Fruit fly (Drosophila melanogaster): Measurements from ENCODE around the gene lab.

The lab gene

DNA sequence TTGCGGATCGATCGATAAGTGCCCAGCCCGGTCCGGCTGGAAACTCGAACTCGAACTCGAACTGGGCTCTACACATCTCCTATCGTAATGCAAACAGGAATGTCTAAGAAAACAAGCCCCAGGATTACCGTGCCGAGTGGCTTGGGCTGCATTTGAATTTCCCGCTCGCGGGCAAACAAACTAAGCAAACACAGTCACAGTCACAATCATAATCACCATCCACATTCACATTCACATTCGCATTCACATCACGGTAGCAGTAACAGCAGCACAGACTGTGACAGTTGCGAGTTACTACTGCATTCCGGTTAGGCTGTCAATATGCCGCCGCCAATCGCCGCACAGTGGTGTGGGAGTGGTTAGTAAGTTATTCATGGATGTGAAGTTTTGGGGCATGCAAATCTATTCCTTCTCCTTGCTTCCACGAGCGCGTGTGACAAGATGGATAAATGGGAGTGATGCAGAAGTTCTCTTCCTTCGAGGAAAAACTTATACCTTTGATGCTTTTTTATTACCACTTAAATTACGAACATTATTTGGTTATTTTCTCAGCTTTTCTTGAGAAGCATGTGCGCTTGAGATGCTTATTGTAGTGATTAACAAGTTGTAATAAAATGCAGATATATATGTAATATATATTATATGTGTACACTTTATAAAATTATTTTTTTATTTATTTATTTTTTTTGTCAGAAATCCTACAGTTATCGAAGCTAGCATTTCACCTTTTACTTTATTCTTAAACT lies 13.8 kb downstream of the lab start (continued):
- TF ChIP-seq CG11762 (GFP tag; optimal IDR thresholded peaks at IDR 0.05; ENCODE audit: insufficient read depth) (no peak), CG3919 (GFP tag; optimal IDR thresholded peaks at IDR 0.05) (peak; percentile 26), Blimp-1 (GFP tag; optimal IDR thresholded peaks at IDR 0.05) (no peak), CG31627 (GFP tag; optimal IDR thresholded peaks at IDR 0.05) (no peak), Sox102F (GFP tag; optimal IDR thresholded peaks at IDR 0.05) (no peak), Ets21C (GFP tag; optimal IDR thresholded peaks at IDR 0.05) (no peak), fd59A (GFP tag; optimal IDR thresholded peaks at IDR 0.05) (no peak), CG8319 (GFP tag; optimal IDR thresholded peaks at IDR 0.05) (no peak), lz (GFP tag; optimal IDR thresholded peaks at IDR 0.05) (no peak), Hr39 (GFP tag; optimal IDR thresholded peaks at IDR 0.05) (no peak), CG6163 (GFP tag; IDR thresholded peaks at IDR 0.05) (0 out of 3 replicates have a peak, but pooled peaks have one; percentile 10), CG6792 (GFP tag; optimal IDR thresholded peaks at IDR 0.05) (no peak), CG4318 (GFP tag; optimal IDR thresholded peaks at IDR 0.05) (peak; percentile 75), Eip75B (GFP tag; optimal IDR thresholded peaks at IDR 0.05) (no peak), Hr38 (GFP tag; optimal IDR thresholded peaks at IDR 0.05) (no peak), CG10669 (GFP tag; optimal IDR thresholded peaks at IDR 0.05) (no peak)

DNA sequence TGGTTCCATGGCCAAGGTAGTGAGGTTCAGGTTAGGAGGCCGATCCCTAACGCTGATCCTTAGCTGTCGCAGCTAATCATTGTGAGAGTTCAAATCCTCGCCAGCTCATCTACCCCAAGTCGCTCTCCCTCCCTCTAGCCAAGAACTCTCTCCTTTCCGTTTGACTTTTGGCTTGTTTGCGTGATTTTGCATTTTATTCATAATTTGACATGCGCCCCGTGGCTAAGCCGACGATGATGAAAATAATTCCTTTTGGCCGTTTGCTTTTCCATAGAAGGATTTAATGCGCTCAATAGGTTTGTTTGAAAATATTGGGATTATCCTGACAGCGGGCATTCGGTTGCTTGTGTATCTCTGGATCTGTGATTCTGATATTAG lies 15.1 kb downstream of the lab start:
- TF ChIP-seq CG6854 (GFP tag; optimal IDR thresholded peaks at IDR 0.05) (no peak), CG6808 (GFP tag; optimal IDR thresholded peaks at IDR 0.05) (no peak), ss (GFP tag; optimal IDR thresholded peaks at IDR 0.05) (no peak), net (GFP tag; optimal IDR thresholded peaks at IDR 0.05) (no peak), salr (GFP tag; optimal IDR thresholded peaks at IDR 0.05) (no peak), CG8319 (GFP tag; optimal IDR thresholded peaks at IDR 0.05) (no peak), CG10669 (GFP tag; optimal IDR thresholded peaks at IDR 0.05) (no peak), Eip78C (GFP tag) (no peak), Hr39 (GFP tag; optimal IDR thresholded peaks at IDR 0.05) (no peak), CG1621 (tag; optimal IDR thresholded peaks at IDR 0.05) (no peak), fd85E (GFP tag; optimal IDR thresholded peaks at IDR 0.05) (no peak), Blimp-1 (GFP tag; optimal IDR thresholded peaks at IDR 0.05) (no peak), CG3032 (tag; optimal IDR thresholded peaks at IDR 0.05) (no peak), vri (GFP tag; optimal IDR thresholded peaks at IDR 0.05) (no peak), CG10631 (GFP tag; optimal IDR thresholded peaks at IDR 0.05) (no peak), Gug (GFP tag; IDR thresholded peaks at IDR 0.05) (no peak), CG9139 (GFP tag; optimal IDR thresholded peaks at IDR 0.05) (no peak), Lpt (GFP tag; optimal IDR thresholded peaks at IDR 0.05) (no peak)

DNA sequence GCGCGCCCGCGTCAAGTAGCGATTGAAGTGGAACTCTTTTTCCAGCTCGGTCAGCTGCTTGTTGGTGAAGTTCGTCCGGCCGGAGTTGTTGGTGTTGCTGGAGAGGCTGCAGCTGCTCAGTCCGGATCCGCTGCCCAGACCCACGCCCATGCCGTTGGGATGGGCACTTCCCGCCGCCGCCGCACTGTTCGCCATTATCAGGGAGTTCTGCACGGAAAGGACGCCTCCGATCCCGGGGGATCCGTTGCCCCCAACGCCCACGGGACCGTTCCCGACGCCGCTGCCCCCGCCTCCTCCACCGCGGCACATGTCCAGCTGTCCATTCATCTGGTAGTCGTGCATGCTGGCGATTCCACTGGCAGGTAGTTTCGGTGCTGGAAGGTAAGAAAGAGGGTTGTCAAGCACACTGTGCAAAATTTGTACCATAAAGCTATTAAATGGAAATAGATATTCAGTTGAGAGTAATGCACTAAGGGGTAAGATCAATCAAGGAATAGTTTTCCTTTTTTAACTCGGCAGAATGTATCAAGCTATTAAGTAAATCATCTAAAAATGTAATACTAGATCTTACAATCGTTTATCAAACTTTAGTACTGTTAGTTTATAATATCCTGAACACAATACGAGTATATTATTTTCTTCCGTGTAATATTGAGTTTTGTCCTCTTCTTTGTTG lies 15.6 kb downstream of the lab start:
- TF ChIP-seq dsx (GFP tag; optimal IDR thresholded peaks at IDR 0.05; ENCODE audit: poor library complexity, severe bottlenecking) (no peak), Eip78C (GFP tag) (no peak), CG8119 (GFP tag; IDR thresholded peaks at IDR 0.05) (no peak), cyc (GFP tag; optimal IDR thresholded peaks at IDR 0.05) (no peak), CG8319 (GFP tag; optimal IDR thresholded peaks at IDR 0.05) (no peak), esn (GFP tag; optimal IDR thresholded peaks at IDR 0.05) (no peak), Met (GFP tag; optimal IDR thresholded peaks at IDR 0.05) (no peak), lz (GFP tag; optimal IDR thresholded peaks at IDR 0.05) (no peak), CG31627 (GFP tag; optimal IDR thresholded peaks at IDR 0.05) (no peak), vri (GFP tag; optimal IDR thresholded peaks at IDR 0.05) (no peak)
